Worm (Caenorhabditis elegans) whole organism, young adult: Measurements from ENCODE around the gene Y54G11A.1.

ENCODE experiments used
- B0261.1 ChIP-seq: sonication (generic microtip); optimal IDR thresholded peaks from 2 replicates; lab custom pipeline; 2016; ENCODE audit warnings: mild to moderate bottlenecking, missing genetic modification characterization, moderate library complexity, missing compliant biosample characterization
- D2030.7 ChIP-seq: fragments of 200-800 bp; sonication (Bioruptor generic); IDR thresholded peaks from 2 replicates; pipeline ENCODE4 v1.3.6; 2022; ENCODE audit warnings: missing genetic modification reagents, missing genetic modification characterization, missing compliant biosample characterization
- F22D6.2 ChIP-seq: sonication (generic microtip); optimal IDR thresholded peaks from 2 replicates; lab custom pipeline; 2016; ENCODE audit warnings: mild to moderate bottlenecking, missing genetic modification characterization, missing compliant biosample characterization
- F37B4.10 ChIP-seq: fragments of 200-800 bp; sonication (Bioruptor generic); IDR thresholded peaks from 2 replicates; pipeline ENCODE4 v1.3.6; 2022; ENCODE audit warnings: missing genetic modification characterization, missing compliant biosample characterization
- F39B2.1 ChIP-seq: fragments of 200-800 bp; sonication (Bioruptor generic); IDR thresholded peaks from 2 replicates; pipeline ENCODE4 v1.3.6; 2022; ENCODE audit warnings: missing genetic modification reagents, missing genetic modification characterization, missing compliant biosample characterization
- F52B5.7 ChIP-seq: sonication (generic microtip); optimal IDR thresholded peaks from 2 replicates; lab custom pipeline; 2016; ENCODE audit warnings: mild to moderate bottlenecking, missing genetic modification characterization, missing compliant biosample characterization
- F55B11.4 ChIP-seq: sonication (generic microtip); optimal IDR thresholded peaks from 2 replicates; lab custom pipeline; 2016; ENCODE audit warnings: missing compliant biosample characterization, missing genetic modification characterization, borderline replicate concordance; ENCODE audit not compliant: insufficient read depth
- K12H6.12 ChIP-seq: fragments of 200-800 bp; sonication (Bioruptor generic); optimal IDR thresholded peaks from 2 replicates; lab custom pipeline; 2018; ENCODE audit warnings: mild to moderate bottlenecking, missing genetic modification characterization, missing compliant biosample characterization
- Y53F4B.3 ChIP-seq: fragments of 200-800 bp; sonication (Bioruptor generic); IDR thresholded peaks from 2 replicates; pipeline ENCODE4 v1.3.6; 2022; ENCODE audit warnings: missing genetic modification reagents, missing genetic modification characterization, missing compliant biosample characterization
- Y53G8AR.9 ChIP-seq: fragments of 200-800 bp; sonication (Bioruptor generic); conservative IDR thresholded peaks from 2 replicates; pipeline ENCODE4 v1.3.6; 2022; ENCODE audit warnings: missing genetic modification reagents, missing genetic modification characterization, missing compliant biosample characterization
- ama-1 ChIP-seq, 3 experiments: fragments of 150-350 bp in 1 of 3; sonication (generic microtip) in 2 of 3; optimal IDR thresholded peaks; 2 replicates each; lab custom pipeline; 2014 to 2018; ENCODE audit warnings: missing biosample characterization in 2 of 3, missing genetic modification characterization in 2 of 3, missing genetic modification reagents in 2 of 3
- aptf-3 ChIP-seq: fragments of 200-800 bp; sonication (Bioruptor generic); IDR thresholded peaks from 2 replicates; pipeline ENCODE4 v1.3.6; 2022; ENCODE audit warnings: missing genetic modification characterization, missing compliant biosample characterization
- atf-7 ChIP-seq: sonication (generic microtip); optimal IDR thresholded peaks from 2 replicates; lab custom pipeline; 2017; ENCODE audit warnings: mild to moderate bottlenecking, missing genetic modification characterization, missing compliant biosample characterization
- attf-6 ChIP-seq: fragments of 200-800 bp; sonication (Bioruptor generic); IDR thresholded peaks from 2 replicates; pipeline ENCODE4 v1.3.6; 2022; ENCODE audit warnings: missing genetic modification reagents, missing genetic modification characterization, missing compliant biosample characterization
- cebp-1 ChIP-seq, 2 experiments: fragments of 200-800 bp in 1 of 2; sonication (Bioruptor generic) in 1 of 2; sonication (generic microtip) in 1 of 2; IDR thresholded peaks in 1 of 2; optimal IDR thresholded peaks in 1 of 2; 2 replicates each; pipeline versions ENCODE4 v1.3.6 to Lab custom; 2017 to 2022; ENCODE audit warnings: missing compliant biosample characterization in 2 of 2, missing genetic modification characterization in 2 of 2, mild to moderate bottlenecking in 1 of 2, missing genetic modification reagents in 1 of 2, moderate library complexity in 1 of 2
- ceh-27 ChIP-seq: fragments of 200-800 bp; sonication (Bioruptor generic); optimal IDR thresholded peaks from 2 replicates; lab custom pipeline; 2018; ENCODE audit warnings: mild to moderate bottlenecking, missing genetic modification characterization, moderate library complexity, missing compliant biosample characterization
- ceh-40 ChIP-seq: fragments of 200-800 bp; sonication (Bioruptor generic); IDR thresholded peaks from 2 replicates; pipeline ENCODE4 v1.3.6; 2022; ENCODE audit warnings: missing genetic modification characterization, missing compliant biosample characterization
- ceh-58 ChIP-seq: fragments of 200-800 bp; sonication (Bioruptor generic); IDR thresholded peaks from 2 replicates; pipeline ENCODE4 v1.3.6; 2022; ENCODE audit warnings: missing genetic modification characterization, missing compliant biosample characterization
- dpl-1 ChIP-seq: fragments of 150-350 bp; optimal IDR thresholded peaks from 2 replicates; lab custom pipeline; 2014; ENCODE audit warnings: missing biosample characterization, missing genetic modification reagents, missing genetic modification characterization
- egl-18 ChIP-seq: fragments of 200-800 bp; sonication (Bioruptor generic); IDR thresholded peaks from 2 replicates; pipeline ENCODE4 v1.3.6; 2022; ENCODE audit warnings: missing genetic modification reagents, missing genetic modification characterization, missing compliant biosample characterization
- hlh-12 ChIP-seq: sonication (generic microtip); optimal IDR thresholded peaks from 2 replicates; lab custom pipeline; 2016; ENCODE audit warnings: missing genetic modification characterization, missing compliant biosample characterization
- hmg-20 ChIP-seq: fragments of 200-800 bp; sonication (Bioruptor generic); IDR thresholded peaks from 2 replicates; pipeline ENCODE4 v1.3.6; 2022; ENCODE audit warnings: missing genetic modification reagents, missing genetic modification characterization, missing compliant biosample characterization
- hsf-1 ChIP-seq: fragments of 200-800 bp; sonication (Bioruptor generic); IDR thresholded peaks from 2 replicates; pipeline ENCODE4 v1.3.6; 2022; ENCODE audit warnings: missing genetic modification reagents, missing genetic modification characterization, missing compliant biosample characterization
- lag-1 ChIP-seq: fragments of 200-800 bp; sonication (Bioruptor generic); IDR thresholded peaks from 2 replicates; pipeline ENCODE4 v1.3.6; 2022; ENCODE audit warnings: missing genetic modification reagents, missing genetic modification characterization, missing compliant biosample characterization
- lin-54 ChIP-seq: fragments of 200-800 bp; sonication (Bioruptor generic); optimal IDR thresholded peaks from 2 replicates; lab custom pipeline; 2018; ENCODE audit warnings: mild to moderate bottlenecking, missing genetic modification characterization, missing compliant biosample characterization
- lir-1 ChIP-seq: fragments of 200-800 bp; sonication (Bioruptor generic); conservative IDR thresholded peaks from 2 replicates; pipeline ENCODE4 v1.3.6; 2022; ENCODE audit warnings: missing genetic modification reagents, missing genetic modification characterization, missing compliant biosample characterization
- lsy-27 ChIP-seq: sonication (generic microtip); optimal IDR thresholded peaks from 2 replicates; lab custom pipeline; 2017; ENCODE audit warnings: missing genetic modification characterization, mild to moderate bottlenecking, missing compliant biosample characterization, antibody characterized with exemption, missing genotype, borderline replicate concordance; ENCODE audit not compliant: insufficient read depth
- madf-10 ChIP-seq: sonication (generic microtip); optimal IDR thresholded peaks from 2 replicates; lab custom pipeline; 2016; ENCODE audit warnings: mild to moderate bottlenecking, missing genetic modification characterization, missing compliant biosample characterization
- madf-3 ChIP-seq: fragments of 200-800 bp; sonication (Bioruptor generic); IDR thresholded peaks from 2 replicates; pipeline ENCODE4 v1.3.6; 2022; ENCODE audit warnings: missing genetic modification reagents, missing genetic modification characterization, missing compliant biosample characterization
- mcd-1 ChIP-seq: fragments of 200-800 bp; sonication (Bioruptor generic); IDR thresholded peaks from 2 replicates; pipeline ENCODE4 v1.3.6; 2022; ENCODE audit warnings: missing genetic modification reagents, missing genetic modification characterization, missing compliant biosample characterization
- nfyb-1 ChIP-seq: fragments of 200-800 bp; sonication (Bioruptor generic); IDR thresholded peaks from 2 replicates; pipeline ENCODE4 v1.3.6; 2022; ENCODE audit warnings: missing genetic modification reagents, missing genetic modification characterization, missing compliant biosample characterization
- nhr-120 ChIP-seq: fragments of 200-800 bp; sonication (Bioruptor generic); IDR thresholded peaks from 2 replicates; pipeline ENCODE4 v1.3.6; 2022; ENCODE audit warnings: missing genetic modification characterization, missing compliant biosample characterization
- nhr-27 ChIP-seq: fragments of 200-800 bp; sonication (Bioruptor generic); optimal IDR thresholded peaks from 2 replicates; lab custom pipeline; 2018; ENCODE audit warnings: mild to moderate bottlenecking, missing genetic modification characterization, moderate library complexity, missing compliant biosample characterization
- nhr-90 ChIP-seq: sonication (generic microtip); optimal IDR thresholded peaks from 2 replicates; lab custom pipeline; 2016; ENCODE audit warnings: missing genotype, mild to moderate bottlenecking, missing genetic modification characterization, missing compliant biosample characterization
- pha-4 ChIP-seq: fragments of 150-350 bp; sonication (generic microtip); optimal IDR thresholded peaks from 2 replicates; lab custom pipeline; 2014; ENCODE audit warnings: missing biosample characterization, missing genetic modification reagents, missing genetic modification characterization
- rcor-1 ChIP-seq: fragments of 200-800 bp; sonication (Bioruptor generic); IDR thresholded peaks from 2 replicates; pipeline ENCODE4 v1.3.6; 2022; ENCODE audit warnings: missing genetic modification reagents, missing genetic modification characterization, missing compliant biosample characterization
- rpc-1 ChIP-seq, 2 experiments: fragments of 150-350 bp in 1 of 2; sonication (generic microtip) in 1 of 2; optimal IDR thresholded peaks; 2 replicates each; lab custom pipeline; 2014 to 2018; ENCODE audit warnings: missing biosample characterization in 1 of 2, missing genetic modification characterization in 1 of 2, missing genetic modification reagents in 1 of 2, missing genotype in 1 of 2
- sdz-38 ChIP-seq: sonication (generic microtip); optimal IDR thresholded peaks from 2 replicates; lab custom pipeline; 2016; ENCODE audit warnings: missing genotype, missing genetic modification characterization, missing compliant biosample characterization
- sptf-2 ChIP-seq: fragments of 200-800 bp; sonication (Bioruptor generic); optimal IDR thresholded peaks from 2 replicates; lab custom pipeline; 2018; ENCODE audit warnings: mild to moderate bottlenecking, missing genetic modification characterization, missing compliant biosample characterization
- tlf-1 ChIP-seq: fragments of 200-800 bp; sonication (Bioruptor generic); optimal IDR thresholded peaks from 2 replicates; lab custom pipeline; 2018; ENCODE audit warnings: mild to moderate bottlenecking, missing genetic modification characterization, missing compliant biosample characterization
- unc-130 ChIP-seq: sonication (generic microtip); optimal IDR thresholded peaks from 2 replicates; lab custom pipeline; 2016; ENCODE audit warnings: missing genetic modification reagents, missing genetic modification characterization, missing compliant biosample characterization
- xnd-1 ChIP-seq: sonication (generic microtip); optimal IDR thresholded peaks from 2 replicates; lab custom pipeline; 2016; ENCODE audit warnings: missing genotype, missing genetic modification reagents, missing genetic modification characterization, missing compliant biosample characterization
- zim-3 ChIP-seq: sonication (generic microtip); optimal IDR thresholded peaks from 2 replicates; lab custom pipeline; 2017; ENCODE audit warnings: mild to moderate bottlenecking, missing genetic modification characterization, moderate library complexity, missing compliant biosample characterization
- ztf-25 ChIP-seq: fragments of 200-800 bp; sonication (Bioruptor generic); IDR thresholded peaks from 2 replicates; pipeline ENCODE4 v1.3.6; 2022; ENCODE audit warnings: missing genetic modification reagents, missing genetic modification characterization, missing compliant biosample characterization
- ztf-26 ChIP-seq: sonication (generic microtip); optimal IDR thresholded peaks from 2 replicates; lab custom pipeline; 2017; ENCODE audit warnings: missing genetic modification characterization, missing compliant biosample characterization
- ztf-6 ChIP-seq: fragments of 200-800 bp; sonication (Bioruptor generic); IDR thresholded peaks from 2 replicates; pipeline ENCODE4 v1.3.6; 2022; ENCODE audit warnings: missing genetic modification reagents, missing genetic modification characterization, missing compliant biosample characterization

Y54G11A.1 gene

DNA sequence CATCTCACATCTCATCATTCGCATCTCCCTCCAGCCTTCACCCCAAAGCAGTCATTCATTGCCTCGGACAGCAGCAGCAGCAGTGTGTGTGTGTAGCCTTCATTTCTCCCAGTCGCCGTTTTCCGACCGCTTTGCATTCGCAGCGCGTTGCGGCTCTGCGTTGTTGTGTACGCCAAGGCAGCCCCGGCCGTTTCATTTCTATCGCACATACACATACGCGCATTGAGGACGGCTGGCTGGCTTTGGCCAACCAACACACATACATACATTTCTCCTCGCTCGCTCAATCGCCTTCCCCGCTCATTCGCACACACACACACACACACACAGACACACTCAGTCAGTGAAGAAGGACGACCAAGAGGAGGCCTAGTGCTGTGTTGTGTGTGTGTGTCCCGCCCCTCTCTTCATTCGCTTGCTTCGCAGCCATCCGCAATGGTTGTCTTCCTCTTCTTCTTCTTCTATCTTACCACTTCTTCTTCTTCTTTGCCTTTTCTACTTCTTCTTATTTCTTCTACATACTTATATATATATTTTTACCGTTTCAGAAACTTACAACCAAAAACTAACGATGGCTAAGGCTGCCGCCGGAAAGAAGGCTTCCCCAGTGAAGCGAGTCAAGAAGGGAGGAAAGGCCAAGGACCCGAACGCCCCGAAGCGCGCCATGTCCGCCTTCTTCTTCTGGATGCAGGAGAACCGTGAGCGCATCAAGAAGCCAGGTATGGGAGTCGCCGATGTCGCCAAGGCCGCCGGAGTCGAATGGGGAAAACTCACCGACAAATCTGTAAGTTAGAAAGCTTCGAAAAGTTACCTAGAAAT, 18.6 kb downstream of the Y54G11A.1 start, which contains the start of gene hmg-1.1:
hmg-1.1 (plus strand) TSS at position 549 of the 819 bp plus-strand sequence.
- TF ChIP-seq sdz-38 (tag; lab: Kevin White, UChicago) (no peak), attf-6 (no peak), cebp-1 (GFP tag; IDR thresholded peaks at IDR 0.05; lab: Robert Waterston, UW) (no peak), cebp-1 (tag; optimal IDR thresholded peaks at IDR 0.05; lab: Kevin White, UChicago) (peak; percentile 82), Y53G8AR.9 (GFP tag; lab: Robert Waterston, UW) (no peak; the same call in 1 of the 2 replicates), zim-3 (peak; percentile 29), rcor-1 (GFP tag; lab: Robert Waterston, UW) (0 out of 2 replicates have a peak, but pooled peaks have one; percentile 36), dpl-1 (GFP tag; lab: Kevin White, UChicago) (no peak), sptf-2 (GFP tag; lab: Kevin White, UChicago) (no peak), D2030.7 (no peak), ztf-26 (tag; lab: Kevin White, UChicago) (no peak), atf-7 (peak; percentile 63), unc-130 (no peak), hlh-12 (tag; lab: Kevin White, UChicago) (no peak), hmg-20 (GFP tag; lab: Robert Waterston, UW) (no peak), madf-10 (peak; percentile 67), ztf-6 (GFP tag; lab: Robert Waterston, UW) (no peak), nhr-27 (tag; lab: Kevin White, UChicago) (no peak), nhr-90 (tag; lab: Kevin White, UChicago) (peak; percentile 52), ceh-27 (GFP tag; lab: Kevin White, UChicago) (peak; percentile 87), lin-54 (peak; percentile 75), F22D6.2 (tag; lab: Kevin White, UChicago) (no peak), F39B2.1 (no peak), K12H6.12 (tag; lab: Kevin White, UChicago) (peak; percentile 86), F37B4.10 (no peak), pha-4 (tag; lab: Kevin White, UChicago) (no peak), nfyb-1 (no peak; the same call in 1 of the 2 replicates), ama-1 (optimal IDR thresholded peaks at IDR 0.05; lab: Kevin White, UChicago) (no peak), ama-1 (GFP tag; optimal IDR thresholded peaks at IDR 0.05; lab: Kevin White, UChicago) (no peak), F52B5.7 (tag; lab: Kevin White, UChicago) (no peak), ceh-40 (GFP tag; lab: Robert Waterston, UW) (0 out of 2 replicates have a peak, but pooled peaks have one; percentile 49), nhr-120 (no peak), Y53F4B.3 (GFP tag; lab: Robert Waterston, UW) (no peak), egl-18 (GFP tag; lab: Robert Waterston, UW) (no peak), F55B11.4 (tag; lab: Kevin White, UChicago) (no peak), rpc-1 (optimal IDR thresholded peaks at IDR 0.05; lab: Kevin White, UChicago) (no peak), rpc-1 (tag; optimal IDR thresholded peaks at IDR 0.05; lab: Kevin White, UChicago) (no peak), ztf-25 (no peak), lsy-27 (no peak), B0261.1 (no peak), mcd-1 (GFP tag; lab: Robert Waterston, UW) (peak; percentile 69), lag-1 (GFP tag; lab: Robert Waterston, UW) (0 out of 2 replicates have a peak, but pooled peaks have one; percentile 36), tlf-1 (peak; percentile 17), aptf-3 (no peak), madf-3 (GFP tag; lab: Robert Waterston, UW) (0 out of 2 replicates have a peak, but pooled peaks have one; percentile 52), hsf-1 (GFP tag; lab: Robert Waterston, UW) (0 out of 2 replicates have a peak, but pooled peaks have one; percentile 7), lir-1 (GFP tag; lab: Robert Waterston, UW) (no peak; the same call in 1 of the 2 replicates), xnd-1 (no peak), ceh-58 (GFP tag; lab: Robert Waterston, UW) (no peak)
